Worm (Caenorhabditis elegans): ENCODE measurements around the gene cgh-1.

cgh-1 gene

ce11 chrIII:7534648-7535047, 37.0 kb upstream of the cgh-1 start:
- TF ChIP-seq F37B4.10 (GFP tag; IDR thresholded peaks at IDR 0.05) (no peak), die-1 (tag; optimal IDR thresholded peaks at IDR 0.05) (no peak), D2030.7 (GFP tag; IDR thresholded peaks at IDR 0.05) (no peak), F52B5.7 (tag; optimal IDR thresholded peaks at IDR 0.05) (no peak), let-607 (tag; optimal IDR thresholded peaks at IDR 0.05) (no peak), lir-1 (GFP tag; conservative IDR thresholded peaks at IDR 0.05) (no peak), ekl-4 (GFP tag; IDR thresholded peaks at IDR 0.05) (no peak), ztf-6 (GFP tag; IDR thresholded peaks at IDR 0.05) (no peak), Y56A3A.18 (GFP tag; IDR thresholded peaks at IDR 0.05) (no peak), snpc-1.3 (tag; optimal IDR thresholded peaks at IDR 0.05; ENCODE audit: insufficient read depth) (no peak)

- TF ChIP-seq hmg-20 (GFP tag; IDR thresholded peaks at IDR 0.05) = no peak
- no peak for TF ChIP-seq zfh-2 (GFP tag; conservative IDR thresholded peaks at IDR 0.05)
- TF ChIP-seq atf-7 (tag; optimal IDR thresholded peaks at IDR 0.05) = no peak
- TF ChIP-seq dox-1 (GFP tag; IDR thresholded peaks at IDR 0.05) = no peak
- TF ChIP-seq Y53F4B.3 (GFP tag; IDR thresholded peaks at IDR 0.05) = no peak
- TF ChIP-seq hmg-1.2 (GFP tag; IDR thresholded peaks at IDR 0.05) = no peak
- no peak for TF ChIP-seq T26A5.8 (tag; optimal IDR thresholded peaks at IDR 0.05)
- no peak for TF ChIP-seq zim-3 (tag; optimal IDR thresholded peaks at IDR 0.05)
- TF ChIP-seq lin-35 (GFP tag; optimal IDR thresholded peaks at IDR 0.05) = no peak
Measured at ce11 chrIII:7533012-7533411, 35.4 kb upstream of the cgh-1 start.

- no peak for TF ChIP-seq nhr-90 (tag; optimal IDR thresholded peaks at IDR 0.05)
Measured at ce11 chrIII:7531385-7531784, 33.8 kb upstream of the cgh-1 start.

- TF ChIP-seq ccch-3 (GFP tag; optimal IDR thresholded peaks at IDR 0.05) (no peak), sea-2 (GFP tag; IDR thresholded peaks at IDR 0.05) (no peak), mxl-1 (tag; optimal IDR thresholded peaks at IDR 0.05) (no peak), unc-130 (GFP tag; optimal IDR thresholded peaks at IDR 0.05) (no peak), F49E8.2 (tag; optimal IDR thresholded peaks at IDR 0.05; ENCODE audit: insufficient read depth) (no peak), aptf-2 (GFP tag; conservative IDR thresholded peaks at IDR 0.05) (no peak), K11D2.4 (GFP tag; IDR thresholded peaks at IDR 0.05) (no peak), T26A5.8 (tag; optimal IDR thresholded peaks at IDR 0.05) (no peak), snpc-4 (GFP tag; optimal IDR thresholded peaks at IDR 0.05) (no peak), snpc-4 (tag; optimal IDR thresholded peaks at IDR 0.05) (no peak), ceh-58 (GFP tag; IDR thresholded peaks at IDR 0.05) (no peak), repo-1 (tag; optimal IDR thresholded peaks at IDR 0.05) (no peak), bed-2 (GFP tag; IDR thresholded peaks at IDR 0.05) (no peak)
Measured at ce11 chrIII:7530830-7531229, 33.2 kb upstream of the cgh-1 start.

- TF ChIP-seq ceh-79 (tag; optimal IDR thresholded peaks at IDR 0.05) (no peak), snpc-4 (GFP tag; optimal IDR thresholded peaks at IDR 0.05) (no peak), snpc-4 (tag; optimal IDR thresholded peaks at IDR 0.05) (no peak), fkh-3 (tag; optimal IDR thresholded peaks at IDR 0.05) (no peak), let-526 (GFP tag; IDR thresholded peaks at IDR 0.05) (no peak), aptf-2 (GFP tag; conservative IDR thresholded peaks at IDR 0.05) (no peak), ceh-40 (GFP tag; IDR thresholded peaks at IDR 0.05) (no peak), ets-4 (GFP tag; optimal IDR thresholded peaks at IDR 0.05) (no peak), ztf-25 (GFP tag; IDR thresholded peaks at IDR 0.05) (no peak), F37B4.10 (GFP tag; IDR thresholded peaks at IDR 0.05) (no peak), F49E8.2 (tag; optimal IDR thresholded peaks at IDR 0.05; ENCODE audit: insufficient read depth) (no peak), B0035.1 (tag; optimal IDR thresholded peaks at IDR 0.05) (no peak), zfh-2 (GFP tag; conservative IDR thresholded peaks at IDR 0.05) (no peak), nhr-120 (GFP tag; IDR thresholded peaks at IDR 0.05) (no peak), xnd-1 (tag; optimal IDR thresholded peaks at IDR 0.05) (no peak), F10E7.11 (tag; optimal IDR thresholded peaks at IDR 0.05) (no peak), repo-1 (tag; optimal IDR thresholded peaks at IDR 0.05) (no peak), F52B5.7 (tag; optimal IDR thresholded peaks at IDR 0.05) (no peak)
Measured at ce11 chrIII:7530108-7530507, 32.5 kb upstream of the cgh-1 start.
